Worm (Caenorhabditis elegans) whole organism, late embryonic: Measurements from ENCODE around the gene math-22.

Experiments
- C08G9.2 ChIP-seq: sonication (generic microtip); optimal IDR thresholded peaks from 2 replicates; lab custom pipeline; 2016; ENCODE audit warnings: mild to moderate bottlenecking, missing genetic modification characterization, moderate library complexity, missing compliant biosample characterization
- C38D4.7 ChIP-seq: fragments of 200-800 bp; sonication (Bioruptor generic); optimal IDR thresholded peaks from 2 replicates; lab custom pipeline; 2018; ENCODE audit warnings: mild to moderate bottlenecking, missing genetic modification characterization, moderate library complexity, missing compliant biosample characterization
- K02D7.2 ChIP-seq: sonication (generic microtip); optimal IDR thresholded peaks from 2 replicates; lab custom pipeline; 2017; ENCODE audit warnings: mild to moderate bottlenecking, missing genetic modification characterization, missing compliant biosample characterization
- K09A11.1 ChIP-seq: sonication (generic microtip); optimal IDR thresholded peaks from 2 replicates; lab custom pipeline; 2017; ENCODE audit warnings: antibody characterized with exemption, mild to moderate bottlenecking, missing genetic modification characterization, missing compliant biosample characterization; ENCODE audit not compliant: insufficient read depth
- T23F11.4 ChIP-seq: fragments of 200-800 bp; sonication (Bioruptor generic); optimal IDR thresholded peaks from 2 replicates; lab custom pipeline; 2018; ENCODE audit warnings: mild to moderate bottlenecking, missing genetic modification characterization, missing compliant biosample characterization
- Y22D7AL.16 ChIP-seq: sonication (generic microtip); optimal IDR thresholded peaks from 2 replicates; lab custom pipeline; 2016; ENCODE audit warnings: missing genetic modification characterization, missing compliant biosample characterization
- ama-1 ChIP-seq: fragments of 150-350 bp; optimal IDR thresholded peaks from 2 replicates; lab custom pipeline; 2014
- ceh-14 ChIP-seq: sonication (generic microtip); optimal IDR thresholded peaks from 2 replicates; lab custom pipeline; 2016; ENCODE audit warnings: missing genotype, missing genetic modification characterization, missing compliant biosample characterization
- ceh-18 ChIP-seq: sonication (generic microtip); optimal IDR thresholded peaks from 2 replicates; lab custom pipeline; 2016; ENCODE audit warnings: missing genetic modification characterization, missing compliant biosample characterization
- ceh-2 ChIP-seq: sonication (generic microtip); optimal IDR thresholded peaks from 2 replicates; lab custom pipeline; 2016; ENCODE audit warnings: missing genotype, missing genetic modification characterization, missing compliant biosample characterization
- ceh-22 ChIP-seq: sonication (generic microtip); optimal IDR thresholded peaks from 2 replicates; lab custom pipeline; 2017; ENCODE audit warnings: missing biosample characterization, missing genetic modification characterization
- ceh-30 ChIP-seq: fragments of 150-350 bp; optimal IDR thresholded peaks from 2 replicates; lab custom pipeline; 2014; ENCODE audit warnings: missing biosample characterization, missing genetic modification characterization
- ceh-34 ChIP-seq: sonication (generic microtip); optimal IDR thresholded peaks from 2 replicates; lab custom pipeline; 2016; ENCODE audit warnings: mild to moderate bottlenecking, missing genetic modification characterization, missing compliant biosample characterization
- ceh-48 ChIP-seq: sonication (generic microtip); optimal IDR thresholded peaks from 2 replicates; lab custom pipeline; 2016; ENCODE audit warnings: missing genetic modification characterization, inconsistent platforms, missing compliant biosample characterization
- ceh-6 ChIP-seq: fragments of 200-800 bp; sonication (Bioruptor generic); optimal IDR thresholded peaks from 2 replicates; lab custom pipeline; 2018; ENCODE audit warnings: mild to moderate bottlenecking, missing genetic modification characterization, missing compliant biosample characterization
- ceh-9 ChIP-seq: sonication (generic microtip); optimal IDR thresholded peaks from 2 replicates; lab custom pipeline; 2016; ENCODE audit warnings: mild to moderate bottlenecking, missing genetic modification characterization, inconsistent platforms, missing compliant biosample characterization
- che-1 ChIP-seq: sonication (generic microtip); optimal IDR thresholded peaks from 2 replicates; lab custom pipeline; 2016; ENCODE audit warnings: mild to moderate bottlenecking, missing genetic modification characterization, missing compliant biosample characterization
- dmd-4 ChIP-seq: sonication (generic microtip); optimal IDR thresholded peaks from 2 replicates; lab custom pipeline; 2016; ENCODE audit warnings: borderline replicate concordance, missing genetic modification characterization, missing compliant biosample characterization
- ets-4 ChIP-seq: sonication (generic microtip); optimal IDR thresholded peaks from 2 replicates; lab custom pipeline; 2016; ENCODE audit warnings: missing genetic modification characterization, missing compliant biosample characterization
- fax-1 ChIP-seq: sonication (generic microtip); optimal IDR thresholded peaks from 2 replicates; lab custom pipeline; 2016; ENCODE audit warnings: missing genotype, missing genetic modification characterization, missing compliant biosample characterization
- fkh-10 ChIP-seq: fragments of 150-350 bp; optimal IDR thresholded peaks from 2 replicates; lab custom pipeline; 2014; ENCODE audit warnings: missing biosample characterization, missing genetic modification reagents, missing genetic modification characterization
- fkh-6 ChIP-seq: sonication (generic microtip); optimal IDR thresholded peaks from 2 replicates; lab custom pipeline; 2016; ENCODE audit warnings: missing genetic modification characterization, missing compliant biosample characterization
- gmeb-2 ChIP-seq: sonication (generic microtip); optimal IDR thresholded peaks from 2 replicates; lab custom pipeline; 2016; ENCODE audit warnings: missing genetic modification characterization, inconsistent platforms, missing compliant biosample characterization
- hlh-30 ChIP-seq: sonication (generic microtip); optimal IDR thresholded peaks from 2 replicates; lab custom pipeline; 2017; ENCODE audit warnings: antibody characterized with exemption, missing genetic modification characterization, missing compliant biosample characterization; ENCODE audit not compliant: insufficient read depth
- hlh-6 ChIP-seq: sonication (generic microtip); optimal IDR thresholded peaks from 2 replicates; lab custom pipeline; 2016; ENCODE audit warnings: missing genotype, missing genetic modification characterization, missing compliant biosample characterization
- hlh-8 ChIP-seq: sonication (generic microtip); optimal IDR thresholded peaks from 2 replicates; lab custom pipeline; 2016; ENCODE audit warnings: missing genotype, missing genetic modification characterization, missing compliant biosample characterization
- lim-6 ChIP-seq: sonication (generic microtip); optimal IDR thresholded peaks from 2 replicates; lab custom pipeline; 2016; ENCODE audit warnings: missing genetic modification characterization, missing compliant biosample characterization
- lin-11 ChIP-seq: fragments of 200-800 bp; sonication (Bioruptor generic); optimal IDR thresholded peaks from 2 replicates; lab custom pipeline; 2018; ENCODE audit warnings: mild to moderate bottlenecking, missing genetic modification characterization, missing compliant biosample characterization
- madf-2 ChIP-seq: sonication (generic microtip); optimal IDR thresholded peaks from 2 replicates; lab custom pipeline; 2017; ENCODE audit warnings: missing genetic modification characterization, missing compliant biosample characterization
- mec-3 ChIP-seq: sonication (generic microtip); optimal IDR thresholded peaks from 2 replicates; lab custom pipeline; 2016; ENCODE audit warnings: borderline replicate concordance, missing genetic modification characterization, missing compliant biosample characterization
- nhr-232 ChIP-seq: sonication (generic microtip); optimal IDR thresholded peaks from 2 replicates; lab custom pipeline; 2016; ENCODE audit warnings: missing genetic modification characterization, missing compliant biosample characterization
- pag-3 ChIP-seq: sonication (generic microtip); optimal IDR thresholded peaks from 2 replicates; lab custom pipeline; 2016; ENCODE audit warnings: missing compliant biosample characterization, missing genetic modification characterization, borderline replicate concordance
- pha-4 ChIP-seq: fragments of 150-350 bp; optimal IDR thresholded peaks from 2 replicates; lab custom pipeline; 2018; ENCODE audit warnings: missing biosample characterization, missing genetic modification reagents, missing genetic modification characterization
- rnt-1 ChIP-seq: sonication (generic microtip); optimal IDR thresholded peaks from 2 replicates; lab custom pipeline; 2016; ENCODE audit warnings: missing genetic modification characterization, missing compliant biosample characterization
- sox-4 ChIP-seq: sonication (generic microtip); optimal IDR thresholded peaks from 2 replicates; lab custom pipeline; 2017; ENCODE audit warnings: mild to moderate bottlenecking, missing genetic modification characterization, inconsistent platforms, missing compliant biosample characterization
- tbx-2 ChIP-seq: sonication (generic microtip); optimal IDR thresholded peaks from 2 replicates; lab custom pipeline; 2016; ENCODE audit warnings: missing genetic modification characterization, missing compliant biosample characterization
- tbx-7 ChIP-seq: sonication (generic microtip); optimal IDR thresholded peaks from 2 replicates; lab custom pipeline; 2016; ENCODE audit warnings: missing genotype, missing genetic modification characterization, missing compliant biosample characterization
- ttx-3 ChIP-seq: sonication (generic microtip); optimal IDR thresholded peaks from 2 replicates; lab custom pipeline; 2016; ENCODE audit warnings: missing genetic modification reagents, missing genetic modification characterization, missing compliant biosample characterization
- unc-55 ChIP-seq: sonication (generic microtip); optimal IDR thresholded peaks from 2 replicates; lab custom pipeline; 2017; ENCODE audit warnings: missing biosample characterization, missing genetic modification reagents, missing genetic modification characterization
- zip-5 ChIP-seq: sonication (generic microtip); optimal IDR thresholded peaks from 2 replicates; lab custom pipeline; 2016; ENCODE audit warnings: missing genetic modification characterization, missing compliant biosample characterization
- ztf-16 ChIP-seq: sonication (generic microtip); optimal IDR thresholded peaks from 2 replicates; lab custom pipeline; 2017; ENCODE audit warnings: missing genetic modification characterization, missing compliant biosample characterization

math-22 gene

ce11 chrII:1870875-1871592 lies 34.2 kb upstream of the math-22 start, which contains the start of gene math-10:
Gene math-10 (plus strand): TSS chrII:1871542.
- TF ChIP-seq ceh-30 (tag; lab: Kevin White, UChicago) (no peak), mec-3 (tag; lab: Kevin White, UChicago) (no peak), T23F11.4 (GFP tag; lab: Kevin White, UChicago) (no peak), fkh-6 (tag; lab: Kevin White, UChicago) (no peak), fax-1 (tag; lab: Kevin White, UChicago) (no peak), C08G9.2 (no peak), tbx-2 (tag; lab: Kevin White, UChicago) (no peak), fkh-10 (no peak), ceh-34 (tag; lab: Kevin White, UChicago) (no peak), hlh-8 (tag; lab: Kevin White, UChicago) (no peak)

ce11 chrII:1875658-1876057 lies 29.5 kb upstream of the math-22 start, which contains the start of gene math-13:
Gene math-13 (plus strand): TSS chrII:1875958.
- TF ChIP-seq fax-1 (tag; lab: Kevin White, UChicago): no peak
- TF ChIP-seq ceh-18: no peak
- TF ChIP-seq ttx-3: no peak
- TF ChIP-seq ztf-16 (tag; lab: Kevin White, UChicago): no peak
- TF ChIP-seq ceh-22 (tag; lab: Kevin White, UChicago): no peak
- TF ChIP-seq unc-55 (GFP tag; lab: Kevin White, UChicago): no peak
- TF ChIP-seq pha-4 (tag; lab: Kevin White, UChicago): no peak
- TF ChIP-seq ceh-48 (tag; lab: Kevin White, UChicago): no peak
- TF ChIP-seq K09A11.1 (tag; lab: Kevin White, UChicago): no peak
- TF ChIP-seq C38D4.7 (GFP tag; lab: Kevin White, UChicago): no peak
- no peak for TF ChIP-seq che-1 (tag; lab: Kevin White, UChicago)
- no peak for TF ChIP-seq ceh-9 (tag; lab: Kevin White, UChicago)
- no peak for TF ChIP-seq hlh-8 (tag; lab: Kevin White, UChicago)
- no peak for TF ChIP-seq hlh-6 (tag; lab: Kevin White, UChicago)
- no peak for TF ChIP-seq K02D7.2 (tag; lab: Kevin White, UChicago)
- TF ChIP-seq ceh-6 (GFP tag; lab: Kevin White, UChicago): no peak

- TF ChIP-seq ets-4 (tag; lab: Kevin White, UChicago) (no peak), hlh-8 (tag; lab: Kevin White, UChicago) (no peak), ceh-48 (tag; lab: Kevin White, UChicago) (no peak), mec-3 (tag; lab: Kevin White, UChicago) (no peak), unc-55 (GFP tag; lab: Kevin White, UChicago) (no peak), ztf-16 (tag; lab: Kevin White, UChicago) (no peak), madf-2 (tag; lab: Kevin White, UChicago) (no peak), Y22D7AL.16 (tag; lab: Kevin White, UChicago) (no peak), ceh-22 (tag; lab: Kevin White, UChicago) (no peak), ama-1 (no peak)
Observed at ce11 chrII:1878663-1879062, 26.5 kb upstream of the math-22 start, which contains the start of gene math-16. Gene math-16 (minus strand): TSS chrII:1878763.

ce11 chrII:1882705-1883104 lies 22.5 kb upstream of the math-22 start, which contains the start of gene math-5:
Gene math-5 (minus strand): TSS chrII:1882805.
- no peak for TF ChIP-seq nhr-232 (tag; lab: Kevin White, UChicago)
- TF ChIP-seq zip-5 (tag; lab: Kevin White, UChicago): no peak
- TF ChIP-seq tbx-7 (tag; lab: Kevin White, UChicago): no peak
- TF ChIP-seq ceh-2 (tag; lab: Kevin White, UChicago): no peak
- TF ChIP-seq pag-3 (tag; lab: Kevin White, UChicago): no peak
- no peak for TF ChIP-seq che-1 (tag; lab: Kevin White, UChicago)
- no peak for TF ChIP-seq rnt-1 (tag; lab: Kevin White, UChicago)
- no peak for TF ChIP-seq ceh-14
- no peak for TF ChIP-seq gmeb-2
- no peak for TF ChIP-seq hlh-8 (tag; lab: Kevin White, UChicago)
- TF ChIP-seq dmd-4 (tag; lab: Kevin White, UChicago): no peak
- TF ChIP-seq sox-4 (tag; lab: Kevin White, UChicago): no peak
- no peak for TF ChIP-seq unc-55 (GFP tag; lab: Kevin White, UChicago)
- TF ChIP-seq ceh-22 (tag; lab: Kevin White, UChicago): no peak
- TF ChIP-seq ceh-34 (tag; lab: Kevin White, UChicago): no peak
- no peak for TF ChIP-seq hlh-30 (tag; lab: Kevin White, UChicago)
- TF ChIP-seq lim-6 (tag; lab: Kevin White, UChicago): no peak
- TF ChIP-seq T23F11.4 (GFP tag; lab: Kevin White, UChicago): no peak
- no peak for TF ChIP-seq lin-11 (tag; lab: Kevin White, UChicago)
- TF ChIP-seq fkh-10: no peak
